Fruit fly (Drosophila melanogaster) whole organism: ENCODE data around the gene Ziz.

Experiments used
- CG8478 ChIP-seq: fragments of >200 bp; optimal IDR thresholded peaks from 2 replicates; lab custom pipeline; 2018; ENCODE audit warnings: inconsistent platforms
- EcR ChIP-seq, 2 experiments: fragments of >200 bp; optimal IDR thresholded peaks; 2 replicates each; lab custom pipeline; 2017; ENCODE audit warnings: missing biosample characterization in 2 of 2, missing genetic modification characterization in 2 of 2, missing genetic modification reagents in 2 of 2
- usp ChIP-seq: fragments of >200 bp; optimal IDR thresholded peaks from 2 replicates; lab custom pipeline; 2017; ENCODE audit warnings: missing biosample characterization, missing genetic modification characterization, mixed read lengths

- TF ChIP-seq usp (GFP tag; lab: Kevin White, UChicago) (no peak), EcR (GFP tag; optimal IDR thresholded peaks at IDR 0.05; lab: Kevin White, UChicago) (no peak), CG8478 (lab: Kevin White, UChicago) (no peak)
Measured at dm6 chr2L:7503719-7504118, 7.6 kb upstream of the Ziz start.
